Worm (Caenorhabditis elegans): Measurements from ENCODE around the gene cnc-3.

cnc-3 gene

ce11 chrV:1474486-1475125 lies 26.8 kb downstream of the cnc-3 start, which contains the start of the genes F53E2.2 and unc-60 (continued):
- TF ChIP-seq ceh-40 (GFP tag; IDR thresholded peaks at IDR 0.05) (0 out of 2 replicates have a peak, but pooled peaks have one; percentile 36), B0035.1 (tag; optimal IDR thresholded peaks at IDR 0.05) (no peak), nfya-2 (GFP tag; IDR thresholded peaks at IDR 0.05) (no peak), egrh-3 (GFP tag; IDR thresholded peaks at IDR 0.05) (peak; percentile 68), ztf-3 (GFP tag; optimal IDR thresholded peaks at IDR 0.05) (no peak), die-1 (tag; optimal IDR thresholded peaks at IDR 0.05) (peak; percentile 30), ceh-58 (GFP tag; IDR thresholded peaks at IDR 0.05) (no peak), sptf-2 (GFP tag; optimal IDR thresholded peaks at IDR 0.05) (no peak), F10E7.11 (tag; optimal IDR thresholded peaks at IDR 0.05) (no peak), ceh-100 (GFP tag; IDR thresholded peaks at IDR 0.05) (no peak), ztf-22 (GFP tag; optimal IDR thresholded peaks at IDR 0.05) (peak; percentile 57), D2030.7 (GFP tag; IDR thresholded peaks at IDR 0.05) (no peak), zim-3 (tag; optimal IDR thresholded peaks at IDR 0.05) (no peak), aptf-3 (GFP tag; IDR thresholded peaks at IDR 0.05) (no peak), hrde-1 (tag; optimal IDR thresholded peaks at IDR 0.05; ENCODE audit: borderline replicate concordance) (no peak), nhr-80 (tag; optimal IDR thresholded peaks at IDR 0.05) (peak; percentile 86), F55B11.4 (tag; optimal IDR thresholded peaks at IDR 0.05; ENCODE audit: borderline replicate concordance, insufficient read depth) (no peak), ztf-28 (GFP tag; IDR thresholded peaks at IDR 0.05) (no peak), pha-4 (tag; optimal IDR thresholded peaks at IDR 0.05) (no peak), lag-1 (GFP tag; IDR thresholded peaks at IDR 0.05) (no peak), lsy-27 (tag; optimal IDR thresholded peaks at IDR 0.05; ENCODE audit: borderline replicate concordance, insufficient read depth) (no peak), madf-3 (GFP tag; IDR thresholded peaks at IDR 0.05) (peak; percentile 36; the same call in 1 of the 2 replicates), F39B2.1 (GFP tag; IDR thresholded peaks at IDR 0.05) (no peak), F22D6.2 (tag; optimal IDR thresholded peaks at IDR 0.05) (no peak), T26A5.8 (tag; optimal IDR thresholded peaks at IDR 0.05) (no peak), attf-6 (GFP tag; IDR thresholded peaks at IDR 0.05) (no peak), hsf-1 (GFP tag; IDR thresholded peaks at IDR 0.05) (0 out of 2 replicates have a peak, but pooled peaks have one; percentile 40), tbx-9 (tag; optimal IDR thresholded peaks at IDR 0.05; ENCODE audit: borderline replicate concordance) (no peak), B0261.1 (tag; optimal IDR thresholded peaks at IDR 0.05) (no peak), cebp-1 (GFP tag; IDR thresholded peaks at IDR 0.05) (peak; percentile 21; the same call in 1 of the 2 replicates), cebp-1 (tag; optimal IDR thresholded peaks at IDR 0.05) (peak; percentile 79), ztf-18 (tag; optimal IDR thresholded peaks at IDR 0.05) (no peak), ekl-4 (GFP tag; IDR thresholded peaks at IDR 0.05) (peak; percentile 15; the same call in 1 of the 2 replicates), ztf-26 (tag; optimal IDR thresholded peaks at IDR 0.05) (no peak), Y79H2A.3 (GFP tag; conservative IDR thresholded peaks at IDR 0.05) (no peak), Y53G8AR.9 (GFP tag; conservative IDR thresholded peaks at IDR 0.05) (0 out of 2 replicates have a peak, but pooled peaks have one; percentile 41), mxl-1 (tag; optimal IDR thresholded peaks at IDR 0.05) (no peak), hlh-12 (tag; optimal IDR thresholded peaks at IDR 0.05) (no peak), F33H1.4 (GFP tag; IDR thresholded peaks at IDR 0.05) (no peak), aptf-2 (GFP tag; conservative IDR thresholded peaks at IDR 0.05) (no peak), lir-1 (GFP tag; conservative IDR thresholded peaks at IDR 0.05) (no peak), snpc-4 (GFP tag; optimal IDR thresholded peaks at IDR 0.05) (no peak), snpc-4 (tag; optimal IDR thresholded peaks at IDR 0.05) (peak in 2 of 4 experiments; percentile 39 to 48), ZK185.1 (tag; optimal IDR thresholded peaks at IDR 0.05; ENCODE audit: poor library complexity, severe bottlenecking) (peak; percentile 67), xnd-1 (tag; optimal IDR thresholded peaks at IDR 0.05) (no peak), unc-130 (GFP tag; optimal IDR thresholded peaks at IDR 0.05) (no peak), pbrm-1 (GFP tag; IDR thresholded peaks at IDR 0.05) (no peak), him-1 (tag; optimal IDR thresholded peaks at IDR 0.05) (no peak)
